Fruit fly (Drosophila melanogaster): ENCODE data around the gene Edem2.
A peak's percentile ranks its signal among the peaks of the same experiment; 100 is the strongest.

The Edem2 gene

dm6 chr2L:13203437-13204137 is 11.6 kb downstream of the Edem2 start, which contains the start of gene Pect (continued):
- TF ChIP-seq Mio (GFP tag; optimal IDR thresholded peaks at IDR 0.05) (no peak), Hr83 (GFP tag; optimal IDR thresholded peaks at IDR 0.05; ENCODE audit: poor library complexity, severe bottlenecking) (no peak), foxo (GFP tag; optimal IDR thresholded peaks at IDR 0.05) (no peak), Rel (GFP tag; optimal IDR thresholded peaks at IDR 0.05) (no peak), Rel (tag; optimal IDR thresholded peaks at IDR 0.05) (peak; percentile 53), usp (GFP tag; optimal IDR thresholded peaks at IDR 0.05) (no peak)

DNA sequence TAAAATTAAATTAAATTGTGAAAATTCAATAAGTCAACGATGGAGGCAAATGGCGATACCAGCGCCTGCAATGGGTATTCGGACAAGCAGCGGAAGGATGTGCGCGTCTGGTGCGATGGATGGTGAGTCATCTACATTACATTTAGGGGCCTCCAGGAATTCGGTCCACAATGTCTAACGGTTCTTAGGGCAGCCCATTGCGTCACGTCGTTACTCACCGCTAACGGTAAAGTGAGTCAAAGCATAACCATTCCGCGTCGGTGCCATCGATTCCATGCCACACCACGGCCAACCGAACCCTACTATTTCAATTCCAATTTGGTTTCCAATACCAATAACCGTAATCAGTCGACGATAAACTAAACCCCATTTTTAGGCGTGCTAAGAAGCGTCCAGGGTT is 12.2 kb downstream of the Edem2 start:
- TF ChIP-seq OdsH (GFP tag; optimal IDR thresholded peaks at IDR 0.05), result no peak
- TF ChIP-seq dmrt93B (GFP tag; optimal IDR thresholded peaks at IDR 0.05), result no peak
- TF ChIP-seq brk (GFP tag; optimal IDR thresholded peaks at IDR 0.05), result no peak
- TF ChIP-seq CrebA (GFP tag; optimal IDR thresholded peaks at IDR 0.05; ENCODE audit: borderline replicate concordance), result no peak
- no peak for TF ChIP-seq sage (GFP tag; optimal IDR thresholded peaks at IDR 0.05)
- no peak for TF ChIP-seq ey (GFP tag; optimal IDR thresholded peaks at IDR 0.05)
- TF ChIP-seq pan (optimal IDR thresholded peaks at IDR 0.05), result no peak
- TF ChIP-seq HLH106 (tag; optimal IDR thresholded peaks at IDR 0.05), result no peak

DNA sequence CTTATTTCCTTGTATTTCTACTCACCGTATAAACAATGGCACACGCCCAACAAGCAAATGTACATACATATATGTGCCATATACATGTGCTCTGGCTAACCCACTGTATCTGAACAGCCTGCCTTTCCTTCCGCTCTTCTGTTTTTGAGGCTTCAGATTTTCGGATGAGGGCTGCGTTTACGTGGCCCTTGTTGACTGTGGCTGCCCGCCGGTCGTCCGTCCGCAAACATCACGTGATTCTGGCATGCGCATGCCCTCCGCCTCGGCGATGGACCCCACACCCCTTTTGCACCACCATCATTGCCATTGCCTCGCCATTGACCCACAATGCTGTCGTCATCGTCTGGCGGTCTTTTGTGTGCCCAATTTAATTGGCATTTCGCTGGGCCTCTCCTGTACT is 13.3 kb downstream of the Edem2 start:
- no peak for TF ChIP-seq Abd-B (GFP tag; optimal IDR thresholded peaks at IDR 0.05)
- TF ChIP-seq dmrt93B (GFP tag; optimal IDR thresholded peaks at IDR 0.05), result no peak
- TF ChIP-seq Vsx2 (GFP tag; optimal IDR thresholded peaks at IDR 0.05; ENCODE audit: partially characterized antibody), result no peak
- peak; percentile 21 for TF ChIP-seq rgr (GFP tag; optimal IDR thresholded peaks at IDR 0.05)
- no peak for TF ChIP-seq dl (GFP tag; optimal IDR thresholded peaks at IDR 0.05; ENCODE audit: insufficient read depth in 1 of 2, partially characterized antibody in 2 of 2)
- TF ChIP-seq Hr83 (GFP tag; optimal IDR thresholded peaks at IDR 0.05; ENCODE audit: poor library complexity, severe bottlenecking), result peak; percentile 58
- no peak for TF ChIP-seq jim (GFP tag; optimal IDR thresholded peaks at IDR 0.05)
- no peak for TF ChIP-seq dsf (GFP tag; optimal IDR thresholded peaks at IDR 0.05; ENCODE audit: borderline replicate concordance)
- TF ChIP-seq foxo (GFP tag; optimal IDR thresholded peaks at IDR 0.05), result peak in 1 of 2 experiments; percentile 4
- peak; percentile 70 for TF ChIP-seq h (GFP tag; optimal IDR thresholded peaks at IDR 0.05)
- TF ChIP-seq HLH106 (tag; optimal IDR thresholded peaks at IDR 0.05), result peak; percentile 22
- TF ChIP-seq lola (GFP tag; optimal IDR thresholded peaks at IDR 0.05), result no peak
- TF ChIP-seq fru (GFP tag; optimal IDR thresholded peaks at IDR 0.05), result peak; percentile 21
- no peak for TF ChIP-seq GATAd (GFP tag; optimal IDR thresholded peaks at IDR 0.05)
- TF ChIP-seq Sp1 (GFP tag; optimal IDR thresholded peaks at IDR 0.05), result peak; percentile 15
- peak; percentile 52 for TF ChIP-seq br (GFP tag; optimal IDR thresholded peaks at IDR 0.05)
- no peak for TF ChIP-seq pan (optimal IDR thresholded peaks at IDR 0.05)
- no peak for TF ChIP-seq usp (GFP tag; optimal IDR thresholded peaks at IDR 0.05)
- no peak for TF ChIP-seq Dfd (GFP tag; optimal IDR thresholded peaks at IDR 0.05)
- no peak for TF ChIP-seq CG9705 (GFP tag; optimal IDR thresholded peaks at IDR 0.05)
- no peak for TF ChIP-seq sv (GFP tag; optimal IDR thresholded peaks at IDR 0.05)
- TF ChIP-seq psq (GFP tag; optimal IDR thresholded peaks at IDR 0.05), result no peak
- TF ChIP-seq Dif (GFP tag; optimal IDR thresholded peaks at IDR 0.05; ENCODE audit: partially characterized antibody), result no peak
- no peak for TF ChIP-seq woc (GFP tag; optimal IDR thresholded peaks at IDR 0.05)
- no peak for TF ChIP-seq ey (GFP tag; optimal IDR thresholded peaks at IDR 0.05)
- TF ChIP-seq tai (GFP tag; optimal IDR thresholded peaks at IDR 0.05), result no peak
- no peak for TF ChIP-seq N (GFP tag; optimal IDR thresholded peaks at IDR 0.05)
- TF ChIP-seq Jra (GFP tag; optimal IDR thresholded peaks at IDR 0.05), result no peak
- no peak for TF ChIP-seq Rel (GFP tag; optimal IDR thresholded peaks at IDR 0.05)
- TF ChIP-seq Rel (tag; optimal IDR thresholded peaks at IDR 0.05), result peak; percentile 9
- TF ChIP-seq CG32264 (GFP tag; optimal IDR thresholded peaks at IDR 0.05), result no peak
- peak; percentile 21 for TF ChIP-seq OdsH (GFP tag; optimal IDR thresholded peaks at IDR 0.05)

Measured in whole organism, wandering third instar larva.